Fruit fly (Drosophila melanogaster) whole organism, embryonic: ENCODE data around the gene Nepl13.

Source experiments
- ATbp ChIP-seq: fragments of 200-800 bp; sonication (Bioruptor generic); optimal IDR thresholded peaks from 2 replicates; lab custom pipeline; 2017; ENCODE audit warnings: missing biosample characterization, mild to moderate bottlenecking, missing genetic modification characterization, missing genetic modification reagents
- Aef1 ChIP-seq: fragments of 200-800 bp; sonication (Bioruptor generic); IDR thresholded peaks from 3 replicates; pipeline ENCODE4 v1.3.6; 2022; ENCODE audit warnings: missing biosample characterization, missing genetic modification characterization
- Blimp-1 ChIP-seq: fragments of 200-800 bp; sonication (Bioruptor generic); optimal IDR thresholded peaks from 3 replicates; lab custom pipeline; 2018; ENCODE audit warnings: missing biosample characterization, missing genetic modification characterization, mild to moderate bottlenecking, moderate library complexity, missing genetic modification reagents
- CG11398 ChIP-seq: fragments of 200-800 bp; sonication (Bioruptor generic); optimal IDR thresholded peaks from 2 replicates; lab custom pipeline; 2016; ENCODE audit warnings: missing biosample characterization, missing genetic modification characterization
- CG11696 ChIP-seq: fragments of 200-800 bp; sonication (Bioruptor generic); IDR thresholded peaks from 2 replicates; pipeline ENCODE4 v1.3.6; 2022; ENCODE audit warnings: missing biosample characterization, missing genetic modification characterization
- CG12744 ChIP-seq: fragments of 200-800 bp; sonication (Bioruptor generic); optimal IDR thresholded peaks from 2 replicates; lab custom pipeline; 2016; ENCODE audit warnings: missing biosample characterization, missing genetic modification characterization
- CG12769 ChIP-seq: fragments of 200-800 bp; sonication (Bioruptor generic); optimal IDR thresholded peaks from 2 replicates; lab custom pipeline; 2019; ENCODE audit warnings: missing biosample characterization, mild to moderate bottlenecking, missing genetic modification characterization, moderate library complexity
- CG13296 ChIP-seq: fragments of 200-800 bp; sonication (Bioruptor generic); optimal IDR thresholded peaks from 3 replicates; lab custom pipeline; 2018; ENCODE audit warnings: missing biosample characterization, mild to moderate bottlenecking, missing genetic modification characterization
- CG14667 ChIP-seq: fragments of 200-800 bp; sonication (Bioruptor generic); IDR thresholded peaks from 2 replicates; pipeline ENCODE4 v1.3.6; 2022; ENCODE audit warnings: missing biosample characterization, missing genetic modification characterization
- CG14860 ChIP-seq: fragments of 200-800 bp; sonication (Bioruptor generic); IDR thresholded peaks from 3 replicates; pipeline ENCODE4 v1.3.6; 2022; ENCODE audit warnings: missing biosample characterization, missing genetic modification characterization; ENCODE audit not compliant: partially characterized antibody
- CG18599 ChIP-seq: fragments of 200-800 bp; sonication (Bioruptor generic); optimal IDR thresholded peaks from 3 replicates; lab custom pipeline; 2017; ENCODE audit warnings: missing biosample characterization, missing genetic modification characterization, mild to moderate bottlenecking, moderate library complexity, missing genetic modification reagents
- CG4282 ChIP-seq: fragments of 200-800 bp; sonication (Bioruptor generic); optimal IDR thresholded peaks from 2 replicates; lab custom pipeline; 2016; ENCODE audit warnings: missing biosample characterization, missing genetic modification characterization
- CG6654 ChIP-seq: fragments of 200-800 bp; sonication (Bioruptor generic); optimal IDR thresholded peaks from 2 replicates; lab custom pipeline; 2017; ENCODE audit warnings: missing biosample characterization, mild to moderate bottlenecking, missing genetic modification characterization
- CG6689 ChIP-seq: fragments of 200-800 bp; sonication (Bioruptor generic); IDR thresholded peaks from 2 replicates; pipeline ENCODE4 v1.3.6; 2022; ENCODE audit warnings: missing biosample characterization, missing genetic modification characterization
- CHES-1-like ChIP-seq: fragments of 200-800 bp; sonication (Bioruptor generic); optimal IDR thresholded peaks from 2 replicates; lab custom pipeline; 2016; ENCODE audit warnings: missing biosample characterization, missing genetic modification characterization
- D ChIP-seq, 2 experiments: fragments of 200-800 bp in 1 of 2; fragments of >200 bp in 1 of 2; sonication (Bioruptor generic) in 1 of 2; optimal IDR thresholded peaks; 2 replicates in 1 of 2; 3 replicates in 1 of 2; lab custom pipeline; 2017; ENCODE audit warnings: mild to moderate bottlenecking in 1 of 2, missing biosample characterization in 1 of 2, missing genetic modification characterization in 1 of 2, missing genetic modification reagents in 1 of 2
- Dfd ChIP-seq, 2 experiments: fragments of >200 bp; optimal IDR thresholded peaks; 2 replicates each; lab custom pipeline; 2017; ENCODE audit warnings: missing biosample characterization in 2 of 2, missing genetic modification characterization in 2 of 2
- E2f2 ChIP-seq: fragments of 200-800 bp; sonication (Bioruptor generic); IDR thresholded peaks from 2 replicates; pipeline ENCODE4 v1.3.6; 2022; ENCODE audit warnings: missing biosample characterization, missing genetic modification characterization
- Elba2 ChIP-seq: fragments of 200-800 bp; sonication (Bioruptor generic); optimal IDR thresholded peaks from 3 replicates; lab custom pipeline; 2016; ENCODE audit warnings: missing biosample characterization, missing genetic modification characterization
- Ets65A ChIP-seq: fragments of 200-800 bp; sonication (Bioruptor generic); peaks from one replicate; lab custom pipeline; 2016; ENCODE audit warnings: missing biosample characterization, missing genetic modification characterization
- Hr78 ChIP-seq, 2 experiments: fragments of 200-800 bp in 1 of 2; fragments of >200 bp in 1 of 2; sonication (Bioruptor generic) in 1 of 2; optimal IDR thresholded peaks; 2 replicates each; lab custom pipeline; 2017 to 2019; ENCODE audit warnings: missing biosample characterization in 2 of 2, missing genetic modification characterization in 2 of 2, mild to moderate bottlenecking in 1 of 2, moderate library complexity in 1 of 2
- Hsf ChIP-seq: fragments of 200-800 bp; sonication (Bioruptor generic); optimal IDR thresholded peaks from 3 replicates; lab custom pipeline; 2016; ENCODE audit warnings: missing biosample characterization, missing genetic modification characterization
- NFAT ChIP-seq: fragments of 200-800 bp; sonication (Bioruptor generic); IDR thresholded peaks from 2 replicates; pipeline ENCODE4 v1.3.6; 2022; ENCODE audit warnings: missing biosample characterization, missing genetic modification characterization
- Opbp ChIP-seq: fragments of 200-800 bp; sonication (Bioruptor generic); IDR thresholded peaks from 3 replicates; pipeline ENCODE4 v1.3.6; 2022; ENCODE audit warnings: missing biosample characterization, missing genetic modification characterization; ENCODE audit not compliant: partially characterized antibody
- Ssrp ChIP-seq: fragments of 200-800 bp; sonication (Bioruptor generic); optimal IDR thresholded peaks from 2 replicates; lab custom pipeline; 2018; ENCODE audit warnings: missing biosample characterization, mild to moderate bottlenecking, missing genetic modification characterization, moderate library complexity
- YL-1 ChIP-seq: fragments of 200-800 bp; sonication (Bioruptor generic); optimal IDR thresholded peaks from 3 replicates; lab custom pipeline; 2017; ENCODE audit warnings: missing biosample characterization, mild to moderate bottlenecking, missing genetic modification characterization
- abd-A ChIP-seq: fragments of 200-800 bp; sonication (Bioruptor generic); optimal IDR thresholded peaks from 3 replicates; lab custom pipeline; 2019; ENCODE audit warnings: missing biosample characterization, mild to moderate bottlenecking, missing genetic modification characterization, moderate library complexity
- ac ChIP-seq: fragments of 200-800 bp; sonication (Bioruptor generic); optimal IDR thresholded peaks from 3 replicates; lab custom pipeline; 2017; ENCODE audit warnings: missing biosample characterization, mild to moderate bottlenecking, missing genetic modification characterization
- bcd ChIP-seq: fragments of 200-800 bp; sonication (Bioruptor generic); optimal IDR thresholded peaks from 2 replicates; lab custom pipeline; 2017; ENCODE audit warnings: missing biosample characterization, mild to moderate bottlenecking, missing genetic modification characterization
- crp ChIP-seq, 2 experiments: fragments of 200-800 bp; sonication (Bioruptor generic); optimal IDR thresholded peaks; 2 replicates in 1 of 2; 3 replicates in 1 of 2; lab custom pipeline; 2017; ENCODE audit warnings: missing biosample characterization in 2 of 2, missing genetic modification characterization in 2 of 2, mild to moderate bottlenecking in 1 of 2, moderate library complexity in 1 of 2
- dan ChIP-seq: fragments of 200-800 bp; sonication (Bioruptor generic); IDR thresholded peaks from 2 replicates; pipeline ENCODE4 v1.3.6; 2022; ENCODE audit warnings: missing biosample characterization, missing genetic modification characterization
- dpn ChIP-seq, 2 experiments: fragments of 200-800 bp; sonication (Bioruptor generic); optimal IDR thresholded peaks; 3 replicates each; lab custom pipeline; 2016; ENCODE audit warnings: missing biosample characterization in 2 of 2, missing genetic modification characterization in 2 of 2
- esg ChIP-seq: fragments of 200-800 bp; sonication (Bioruptor generic); conservative IDR thresholded peaks from 2 replicates; pipeline ENCODE4 v1.3.6; 2022; ENCODE audit warnings: missing biosample characterization, missing genetic modification characterization
- fru ChIP-seq: fragments of >200 bp; optimal IDR thresholded peaks from 2 replicates; lab custom pipeline; 2017
- gcm ChIP-seq: fragments of 200-800 bp; sonication (Bioruptor generic); optimal IDR thresholded peaks from 2 replicates; lab custom pipeline; 2019; ENCODE audit warnings: missing biosample characterization, mild to moderate bottlenecking, missing genetic modification characterization, moderate library complexity
- grn ChIP-seq: fragments of 200-800 bp; sonication (Bioruptor generic); optimal IDR thresholded peaks from 3 replicates; lab custom pipeline; 2017; ENCODE audit warnings: missing biosample characterization, missing genetic modification characterization
- jing ChIP-seq: fragments of 200-800 bp; sonication (Bioruptor generic); optimal IDR thresholded peaks from 2 replicates; lab custom pipeline; 2018; ENCODE audit warnings: missing biosample characterization, mild to moderate bottlenecking, missing genetic modification characterization
- ken ChIP-seq: fragments of 200-800 bp; sonication (Bioruptor generic); IDR thresholded peaks from 3 replicates; pipeline ENCODE4 v1.3.6; 2022; ENCODE audit warnings: missing biosample characterization, missing genetic modification characterization
- luna ChIP-seq: fragments of 200-800 bp; sonication (Bioruptor generic); optimal IDR thresholded peaks from 2 replicates; lab custom pipeline; 2016; ENCODE audit warnings: missing biosample characterization, missing genetic modification characterization
- mam ChIP-seq: fragments of 200-800 bp; sonication (Bioruptor generic); optimal IDR thresholded peaks from 3 replicates; lab custom pipeline; 2016; ENCODE audit warnings: missing biosample characterization, missing genetic modification characterization
- nau ChIP-seq: fragments of 200-800 bp; sonication (Bioruptor generic); optimal IDR thresholded peaks from 3 replicates; lab custom pipeline; 2017; ENCODE audit warnings: missing biosample characterization, mild to moderate bottlenecking, missing genetic modification characterization, missing genetic modification reagents
- nerfin-1 ChIP-seq: fragments of 200-800 bp; sonication (Bioruptor generic); optimal IDR thresholded peaks from 3 replicates; lab custom pipeline; 2019; ENCODE audit warnings: missing biosample characterization, mild to moderate bottlenecking, missing genetic modification characterization, moderate library complexity
- nerfin-2 ChIP-seq: fragments of 200-800 bp; sonication (Bioruptor generic); IDR thresholded peaks from 2 replicates; pipeline ENCODE4 v1.3.6; 2022; ENCODE audit warnings: missing biosample characterization, missing genetic modification characterization; ENCODE audit not compliant: partially characterized antibody
- onecut ChIP-seq: fragments of 200-800 bp; sonication (Bioruptor generic); IDR thresholded peaks from 2 replicates; pipeline ENCODE4 v1.3.6; 2022; ENCODE audit warnings: missing biosample characterization, missing genetic modification characterization
- phol ChIP-seq: fragments of 200-800 bp; sonication (Bioruptor generic); optimal IDR thresholded peaks from 3 replicates; lab custom pipeline; 2018; ENCODE audit warnings: missing biosample characterization, mild to moderate bottlenecking, missing genetic modification characterization, moderate library complexity
- ro ChIP-seq: fragments of 200-800 bp; sonication (Bioruptor generic); IDR thresholded peaks from 2 replicates; pipeline ENCODE4 v1.3.6; 2022; ENCODE audit warnings: missing biosample characterization, missing genetic modification characterization
- run ChIP-seq: fragments of 200-800 bp; sonication (Bioruptor generic); optimal IDR thresholded peaks from 3 replicates; lab custom pipeline; 2018; ENCODE audit warnings: missing biosample characterization, mild to moderate bottlenecking, missing genetic modification characterization
- schlank ChIP-seq: fragments of 200-800 bp; sonication (Bioruptor generic); optimal IDR thresholded peaks from 2 replicates; lab custom pipeline; 2018; ENCODE audit warnings: missing biosample characterization, mild to moderate bottlenecking, missing genetic modification characterization
- sima ChIP-seq: fragments of 200-800 bp; sonication (Bioruptor generic); optimal IDR thresholded peaks from 2 replicates; lab custom pipeline; 2016; ENCODE audit warnings: missing biosample characterization, missing genetic modification characterization
- usp ChIP-seq: fragments of >200 bp; optimal IDR thresholded peaks from 2 replicates; lab custom pipeline; 2017; ENCODE audit warnings: missing biosample characterization, missing genetic modification characterization
- vvl ChIP-seq: fragments of 200-800 bp; sonication (Bioruptor generic); IDR thresholded peaks from 2 replicates; pipeline ENCODE4 v1.3.6; 2022; ENCODE audit warnings: missing biosample characterization, missing genetic modification characterization
- wdn ChIP-seq: fragments of 200-800 bp; sonication (Bioruptor generic); IDR thresholded peaks from 2 replicates; pipeline ENCODE4 v1.3.6; 2022; ENCODE audit warnings: missing biosample characterization, missing genetic modification characterization

Gene Nepl13

DNA sequence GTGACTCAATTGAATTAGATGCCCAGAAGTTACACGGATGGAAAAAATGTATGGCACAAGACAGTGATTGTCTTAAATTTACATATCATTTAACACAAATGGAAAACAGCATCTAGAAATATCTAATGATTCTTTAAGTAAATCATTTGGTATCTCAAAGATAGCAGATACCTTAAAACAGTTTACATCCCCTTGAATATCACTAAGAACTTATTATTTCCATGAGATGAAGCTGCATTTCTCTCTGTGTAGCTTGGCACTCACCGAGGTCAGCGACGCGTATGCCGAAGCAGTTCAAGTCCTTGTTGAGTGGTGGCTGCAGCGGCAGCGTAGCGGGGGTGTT lies 41.3 kb downstream of the Nepl13 start (continued):
- TF ChIP-seq dpn (GFP tag; optimal IDR thresholded peaks at IDR 0.05; lab: Kevin White, UChicago): no peak
- no peak for TF ChIP-seq Hr78 (GFP tag; optimal IDR thresholded peaks at IDR 0.05; lab: Kevin White, UChicago)
- no peak for TF ChIP-seq sima (GFP tag; lab: Kevin White, UChicago)
- TF ChIP-seq CG6654 (GFP tag; lab: Kevin White, UChicago): no peak
- peak; percentile 16 for TF ChIP-seq ATbp (GFP tag; lab: Kevin White, UChicago)
- peak; percentile 31 for TF ChIP-seq Ssrp (tag; lab: Kevin White, UChicago)
- peak; percentile 7 for TF ChIP-seq bcd (GFP tag; lab: Kevin White, UChicago)
- TF ChIP-seq Hsf (GFP tag; lab: Kevin White, UChicago): peak; percentile 12
- no peak for TF ChIP-seq jing (GFP tag; lab: Kevin White, UChicago)
- TF ChIP-seq NFAT: no peak
- no peak for TF ChIP-seq CG12744
- TF ChIP-seq CG13296 (GFP tag; lab: Kevin White, UChicago): no peak
- TF ChIP-seq Ets65A (GFP tag; lab: Kevin White, UChicago): no peak
- no peak for TF ChIP-seq CG11398 (GFP tag; lab: Kevin White, UChicago)
- no peak for TF ChIP-seq YL-1 (GFP tag; lab: Kevin White, UChicago)
- no peak for TF ChIP-seq Opbp (GFP tag; lab: Robert Waterston, UW)
- no peak for TF ChIP-seq luna (GFP tag; lab: Kevin White, UChicago)
- TF ChIP-seq gcm (GFP tag; lab: Kevin White, UChicago): no peak
- TF ChIP-seq esg: peak; percentile 23; the same call in 1 of the 2 replicates
- TF ChIP-seq crp (GFP tag; optimal IDR thresholded peaks at IDR 0.05; lab: Kevin White, UChicago): no peak
- no peak for TF ChIP-seq fru
- TF ChIP-seq CG4282 (GFP tag; lab: Kevin White, UChicago): no peak
- no peak for TF ChIP-seq CG6689
- TF ChIP-seq abd-A (tag; lab: Kevin White, UChicago): no peak
- TF ChIP-seq ken (GFP tag; lab: Robert Waterston, UW): no peak
- TF ChIP-seq wdn (GFP tag; lab: Robert Waterston, UW): no peak
- TF ChIP-seq dan (GFP tag; lab: Robert Waterston, UW): no peak
- peak; percentile 71 for TF ChIP-seq nerfin-1 (tag; lab: Kevin White, UChicago)
- TF ChIP-seq CG12769: no peak
- no peak for TF ChIP-seq schlank (tag; lab: Kevin White, UChicago)
- no peak for TF ChIP-seq ro (GFP tag; lab: Robert Waterston, UW)
- TF ChIP-seq CG14860: no peak
- TF ChIP-seq run (tag; lab: Kevin White, UChicago): no peak
- no peak for TF ChIP-seq ac
- no peak for TF ChIP-seq grn (GFP tag; lab: Kevin White, UChicago)
- TF ChIP-seq CG14667: no peak
- no peak for TF ChIP-seq onecut (GFP tag; lab: Robert Waterston, UW)
- TF ChIP-seq nerfin-2 (GFP tag; lab: Robert Waterston, UW): no peak
- TF ChIP-seq vvl: 0 out of 2 replicates have a peak, but pooled peaks have one; percentile 23
- TF ChIP-seq CHES-1-like (GFP tag; lab: Kevin White, UChicago): no peak
- TF ChIP-seq CG11696 (GFP tag; lab: Robert Waterston, UW): no peak
- TF ChIP-seq usp: no peak
- no peak for TF ChIP-seq mam
- TF ChIP-seq CG18599: peak; percentile 71
- TF ChIP-seq nau: no peak
- TF ChIP-seq E2f2 (GFP tag; lab: Robert Waterston, UW): no peak
- TF ChIP-seq Dfd (GFP tag; optimal IDR thresholded peaks at IDR 0.05; lab: Kevin White, UChicago): no peak
- TF ChIP-seq D (optimal IDR thresholded peaks at IDR 0.05; lab: Kevin White, UChicago): no peak
- TF ChIP-seq D (GFP tag; optimal IDR thresholded peaks at IDR 0.05; lab: Kevin White, UChicago): no peak
- TF ChIP-seq Aef1: no peak
- no peak for TF ChIP-seq Elba2
- TF ChIP-seq Blimp-1 (GFP tag; lab: Kevin White, UChicago): peak; percentile 60
- TF ChIP-seq phol (tag; lab: Kevin White, UChicago): peak; percentile 50
